Fruit fly (Drosophila melanogaster) whole organism, embryonic: ENCODE results near the gene dpr18.

Experiments
- Awh ChIP-seq: fragments of 200-800 bp; sonication (Bioruptor generic); IDR thresholded peaks from 2 replicates; pipeline ENCODE4, ENCODE4 v1.3.6; 2022; ENCODE audit warnings: missing biosample characterization, missing genetic modification characterization
- Blimp-1 ChIP-seq: fragments of 200-800 bp; sonication (Bioruptor generic); optimal IDR thresholded peaks from 3 replicates; lab custom pipeline; 2018; ENCODE audit warnings: missing biosample characterization, missing genetic modification characterization, mild to moderate bottlenecking, moderate library complexity, missing genetic modification reagents
- BtbVII ChIP-seq: fragments of 200-800 bp; sonication (Bioruptor generic); optimal IDR thresholded peaks from 3 replicates; lab custom pipeline; 2017; ENCODE audit warnings: missing biosample characterization, mild to moderate bottlenecking, missing genetic modification characterization
- CG10431 ChIP-seq: fragments of 200-800 bp; sonication (Bioruptor generic); optimal IDR thresholded peaks from 3 replicates; lab custom pipeline; 2018; ENCODE audit warnings: missing biosample characterization, mild to moderate bottlenecking, missing genetic modification characterization
- CG11093 ChIP-seq: fragments of 200-800 bp; sonication (Bioruptor generic); IDR thresholded peaks from 3 replicates; pipeline ENCODE4 v1.3.6; 2022; ENCODE audit warnings: missing biosample characterization, missing genetic modification characterization
- CG11723 ChIP-seq: fragments of 200-800 bp; sonication (Bioruptor generic); optimal IDR thresholded peaks from 2 replicates; lab custom pipeline; 2017; ENCODE audit warnings: missing biosample characterization, mild to moderate bottlenecking, missing genetic modification characterization
- CG12659 ChIP-seq: fragments of 200-800 bp; sonication (Bioruptor generic); optimal IDR thresholded peaks from 3 replicates; lab custom pipeline; 2017; ENCODE audit warnings: mild to moderate bottlenecking, missing biosample characterization, missing genetic modification reagents, missing genetic modification characterization
- CG13894 ChIP-seq: fragments of 200-800 bp; sonication (Bioruptor generic); optimal IDR thresholded peaks from 3 replicates; lab custom pipeline; 2018; ENCODE audit warnings: missing biosample characterization, mild to moderate bottlenecking, missing genetic modification characterization, moderate library complexity
- CG3281 ChIP-seq: fragments of 200-800 bp; sonication (Bioruptor generic); optimal IDR thresholded peaks from 3 replicates; lab custom pipeline; 2017; ENCODE audit warnings: missing biosample characterization, mild to moderate bottlenecking, missing genetic modification characterization
- CG34224 ChIP-seq: fragments of 200-800 bp; sonication (Bioruptor generic); IDR thresholded peaks from 3 replicates; pipeline ENCODE4 v1.3.6; 2022; ENCODE audit warnings: missing biosample characterization, missing genetic modification characterization; ENCODE audit not compliant: partially characterized antibody
- CG5953 ChIP-seq: fragments of 200-800 bp; sonication (Bioruptor generic); IDR thresholded peaks from 2 replicates; pipeline ENCODE4 v1.3.6; 2022; ENCODE audit warnings: missing biosample characterization, missing genetic modification characterization
- CG6272 ChIP-seq: fragments of 200-800 bp; sonication (Bioruptor generic); IDR thresholded peaks from 2 replicates; pipeline ENCODE4 v1.3.6; 2022; ENCODE audit warnings: missing biosample characterization, missing genetic modification characterization
- CG6813 ChIP-seq: fragments of 200-800 bp; sonication (Bioruptor generic); optimal IDR thresholded peaks from 2 replicates; lab custom pipeline; 2017; ENCODE audit warnings: missing biosample characterization, missing genetic modification characterization, mild to moderate bottlenecking, moderate library complexity, missing genetic modification reagents
- CG8478 ChIP-seq: fragments of >200 bp; optimal IDR thresholded peaks from 2 replicates; lab custom pipeline; 2018
- CG8765 ChIP-seq: fragments of 200-800 bp; sonication (Bioruptor generic); IDR thresholded peaks from 2 replicates; pipeline ENCODE4 v1.3.6; 2022; ENCODE audit warnings: missing biosample characterization, missing genetic modification characterization
- CG9817 ChIP-seq: fragments of 200-800 bp; sonication (Bioruptor generic); optimal IDR thresholded peaks from 2 replicates; lab custom pipeline; 2018; ENCODE audit warnings: missing biosample characterization, mild to moderate bottlenecking, missing genetic modification characterization, moderate library complexity
- Deaf1 ChIP-seq: fragments of 200-800 bp; optimal IDR thresholded peaks from 3 replicates; lab custom pipeline; 2019; ENCODE audit warnings: missing biosample characterization, mild to moderate bottlenecking, missing genetic modification characterization, moderate library complexity
- E2f1 ChIP-seq: fragments of 200-800 bp; sonication (Bioruptor generic); IDR thresholded peaks from 2 replicates; pipeline ENCODE4 v1.3.6; 2022; ENCODE audit warnings: missing biosample characterization, missing genetic modification characterization
- Gsc ChIP-seq: fragments of 200-800 bp; sonication (Bioruptor generic); IDR thresholded peaks from 2 replicates; pipeline ENCODE4 v1.3.6; 2022; ENCODE audit warnings: missing biosample characterization, missing genetic modification characterization
- HLH3B ChIP-seq: fragments of 200-800 bp; sonication (Bioruptor generic); IDR thresholded peaks from 2 replicates; pipeline ENCODE4 v1.3.6; 2022; ENCODE audit warnings: missing biosample characterization, missing genetic modification characterization
- HLHmδ ChIP-seq: fragments of 200-800 bp; sonication (Bioruptor generic); optimal IDR thresholded peaks from 2 replicates; lab custom pipeline; 2018; ENCODE audit warnings: missing biosample characterization, mild to moderate bottlenecking, missing genetic modification characterization, moderate library complexity
- Hmr ChIP-seq: fragments of 200-800 bp; sonication (Bioruptor generic); optimal IDR thresholded peaks from 3 replicates; lab custom pipeline; 2017; ENCODE audit warnings: mild to moderate bottlenecking, missing biosample characterization, missing genetic modification reagents, missing genetic modification characterization
- Med ChIP-seq: fragments of 200-800 bp; sonication (Bioruptor generic); peaks from one replicate; lab custom pipeline; 2016; ENCODE audit warnings: missing biosample characterization, missing genetic modification characterization, mild to moderate bottlenecking, inconsistent platforms, moderate library complexity
- Nf-YC ChIP-seq: fragments of 200-800 bp; optimal IDR thresholded peaks from 3 replicates; lab custom pipeline; 2019; ENCODE audit warnings: missing biosample characterization, mild to moderate bottlenecking, missing genetic modification characterization, moderate library complexity
- Scr ChIP-seq: fragments of 200-800 bp; sonication (Bioruptor generic); IDR thresholded peaks from 2 replicates; pipeline ENCODE4 v1.3.6; 2022; ENCODE audit warnings: missing biosample characterization, missing genetic modification characterization; ENCODE audit not compliant: partially characterized antibody
- Sin3A ChIP-seq: fragments of >200 bp; optimal IDR thresholded peaks from 2 replicates; lab custom pipeline; 2018
- Sox100B ChIP-seq: fragments of 200-800 bp; sonication (Bioruptor generic); optimal IDR thresholded peaks from 3 replicates; lab custom pipeline; 2018; ENCODE audit warnings: missing biosample characterization, mild to moderate bottlenecking, missing genetic modification characterization
- Trl ChIP-seq, 3 experiments: fragments of >200 bp in 2 of 3; fragments of 200-800 bp in 1 of 3; sonication (Bioruptor generic) in 1 of 3; optimal IDR thresholded peaks; 2 replicates in 1 of 3; 3 replicates in 2 of 3; lab custom pipeline; 2016 to 2017; ENCODE audit warnings: missing biosample characterization in 1 of 3, missing genetic modification characterization in 1 of 3
- Xbp1 ChIP-seq: fragments of 200-800 bp; sonication (Bioruptor generic); optimal IDR thresholded peaks from 3 replicates; lab custom pipeline; 2016; ENCODE audit warnings: missing biosample characterization, mild to moderate bottlenecking, missing genetic modification characterization
- abd-A ChIP-seq: fragments of 200-800 bp; sonication (Bioruptor generic); optimal IDR thresholded peaks from 3 replicates; lab custom pipeline; 2019; ENCODE audit warnings: missing biosample characterization, mild to moderate bottlenecking, missing genetic modification characterization, moderate library complexity
- bowl ChIP-seq: fragments of 200-800 bp; sonication (Bioruptor generic); IDR thresholded peaks from 2 replicates; pipeline ENCODE4 v1.3.6; 2022; ENCODE audit warnings: missing biosample characterization, missing genetic modification characterization
- cg ChIP-seq: fragments of 200-800 bp; sonication (Bioruptor generic); optimal IDR thresholded peaks from 3 replicates; lab custom pipeline; 2019; ENCODE audit warnings: missing biosample characterization, mild to moderate bottlenecking, missing genetic modification characterization, moderate library complexity
- chinmo ChIP-seq: fragments of 200-800 bp; sonication (Bioruptor generic); IDR thresholded peaks from 4 replicates; pipeline ENCODE4 v1.3.6; 2022; ENCODE audit warnings: missing biosample characterization, missing genetic modification characterization; ENCODE audit not compliant: partially characterized antibody
- ci ChIP-seq: fragments of 200-800 bp; sonication (Bioruptor generic); IDR thresholded peaks from 3 replicates; pipeline ENCODE4 v1.3.6; 2022; ENCODE audit warnings: missing biosample characterization, missing genetic modification characterization
- danr ChIP-seq: fragments of 200-800 bp; sonication (Bioruptor generic); IDR thresholded peaks from 2 replicates; pipeline ENCODE4 v1.3.6; 2022; ENCODE audit warnings: missing biosample characterization, missing genetic modification characterization
- dm ChIP-seq: fragments of 200-800 bp; sonication (Bioruptor generic); optimal IDR thresholded peaks from 3 replicates; lab custom pipeline; 2016; ENCODE audit warnings: missing biosample characterization, missing genetic modification characterization
- dpn ChIP-seq, 2 experiments: fragments of 200-800 bp; sonication (Bioruptor generic); optimal IDR thresholded peaks; 3 replicates each; lab custom pipeline; 2016; ENCODE audit warnings: missing biosample characterization in 2 of 2, missing genetic modification characterization in 2 of 2
- grau ChIP-seq: fragments of 200-800 bp; optimal IDR thresholded peaks from 3 replicates; lab custom pipeline; 2019; ENCODE audit warnings: missing biosample characterization, mild to moderate bottlenecking, missing genetic modification characterization, moderate library complexity
- kay ChIP-seq: fragments of 200-800 bp; sonication (Bioruptor generic); optimal IDR thresholded peaks from 2 replicates; lab custom pipeline; 2016; ENCODE audit warnings: missing biosample characterization, missing genetic modification characterization
- kni ChIP-seq: fragments of 200-800 bp; sonication (Bioruptor generic); optimal IDR thresholded peaks from 3 replicates; lab custom pipeline; 2017; ENCODE audit warnings: mild to moderate bottlenecking, missing biosample characterization, missing genetic modification reagents, missing genetic modification characterization
- onecut ChIP-seq: fragments of 200-800 bp; sonication (Bioruptor generic); IDR thresholded peaks from 2 replicates; pipeline ENCODE4 v1.3.6; 2022; ENCODE audit warnings: missing biosample characterization, missing genetic modification characterization
- ranshi ChIP-seq: fragments of 200-800 bp; sonication (Bioruptor generic); IDR thresholded peaks from 2 replicates; pipeline ENCODE4 v1.3.6; 2022; ENCODE audit warnings: missing biosample characterization, missing genetic modification characterization
- sqz ChIP-seq: fragments of 200-800 bp; sonication (Bioruptor generic); optimal IDR thresholded peaks from 3 replicates; lab custom pipeline; 2018; ENCODE audit warnings: missing biosample characterization, mild to moderate bottlenecking, missing genetic modification characterization
- tgo ChIP-seq: fragments of 200-800 bp; sonication (Bioruptor generic); IDR thresholded peaks from 3 replicates; pipeline ENCODE4 v1.3.6; 2022; ENCODE audit warnings: missing biosample characterization, missing genetic modification characterization
- trh ChIP-seq: fragments of 200-800 bp; sonication (Bioruptor generic); optimal IDR thresholded peaks from 2 replicates; lab custom pipeline; 2016; ENCODE audit warnings: missing biosample characterization, missing genetic modification characterization
- ttk ChIP-seq: fragments of 200-800 bp; sonication (Bioruptor generic); IDR thresholded peaks from 2 replicates; pipeline ENCODE4 v2.1.2; 2022; ENCODE audit warnings: missing biosample characterization, missing genetic modification characterization
- tx ChIP-seq: fragments of 200-800 bp; sonication (Bioruptor generic); optimal IDR thresholded peaks from 2 replicates; lab custom pipeline; 2016; ENCODE audit warnings: missing biosample characterization, missing genetic modification characterization
- vvl ChIP-seq: fragments of 200-800 bp; sonication (Bioruptor generic); IDR thresholded peaks from 2 replicates; pipeline ENCODE4 v1.3.6; 2022; ENCODE audit warnings: missing biosample characterization, missing genetic modification characterization
- yki ChIP-seq: fragments of >200 bp; optimal IDR thresholded peaks from 3 replicates; lab custom pipeline; 2018

Gene dpr18

dm6 chrX:16085865-16086592, 22.5 kb downstream of the dpr18 start (continued):
- TF ChIP-seq Gsc (GFP tag; lab: Robert Waterston, UW) (no peak), CG34224 (GFP tag; lab: Robert Waterston, UW) (no peak), kay (GFP tag; lab: Kevin White, UChicago) (no peak), cg (GFP tag; lab: Kevin White, UChicago) (no peak), CG6813 (GFP tag; lab: Kevin White, UChicago) (no peak), tgo (GFP tag; lab: Robert Waterston, UW) (no peak), Sox100B (peak; percentile 23), Scr (GFP tag; lab: Robert Waterston, UW) (no peak), HLH3B (GFP tag; lab: Robert Waterston, UW) (peak; percentile 38; the same call in 1 of the 2 replicates), tx (GFP tag; lab: Kevin White, UChicago) (no peak), ranshi (GFP tag; lab: Robert Waterston, UW) (no peak), danr (GFP tag; lab: Robert Waterston, UW) (no peak), dm (GFP tag; lab: Kevin White, UChicago) (no peak), CG5953 (GFP tag; lab: Robert Waterston, UW) (no peak), CG9817 (tag; lab: Kevin White, UChicago) (no peak), Sin3A (lab: Kevin White, UChicago) (no peak), CG11723 (no peak), CG11093 (GFP tag; lab: Robert Waterston, UW) (no peak)
- TF ChIP-seq, all 482 proteins: peak for 74

dm6 chrX:16087496-16087895, 24.0 kb downstream of the dpr18 start:
- TF ChIP-seq cg (GFP tag; lab: Kevin White, UChicago) (peak; percentile 75), Trl (optimal IDR thresholded peaks at IDR 0.05; lab: Kevin White, UChicago) (peak; percentile 65 to 75), Trl (GFP tag; optimal IDR thresholded peaks at IDR 0.05; lab: Kevin White, UChicago) (no peak), CG10431 (no peak), onecut (GFP tag; lab: Robert Waterston, UW) (peak; percentile 95), abd-A (peak; percentile 21), yki (lab: Kevin White, UChicago) (peak; percentile 13), Blimp-1 (GFP tag; lab: Kevin White, UChicago) (peak; percentile 49), ttk (GFP tag; lab: Robert Waterston, UW) (no peak), ci (GFP tag; lab: Robert Waterston, UW) (0 out of 3 replicates have a peak, but pooled peaks have one; percentile 32), CG8478 (no peak), kni (peak; percentile 2), Deaf1 (tag; lab: Kevin White, UChicago) (peak; percentile 56), chinmo (GFP tag; lab: Robert Waterston, UW) (0 out of 4 replicates have a peak, but pooled peaks have one; percentile 53)

dm6 chrX:16088279-16088678, 24.7 kb downstream of the dpr18 start:
- TF ChIP-seq BtbVII (GFP tag; lab: Kevin White, UChicago) (peak; percentile 13), Nf-YC (tag; lab: Kevin White, UChicago) (no peak), CG13894 (tag; lab: Kevin White, UChicago) (no peak), trh (no peak), dpn (GFP tag; optimal IDR thresholded peaks at IDR 0.05; lab: Kevin White, UChicago) (peak in 1 of 2 experiments; percentile 3), grau (tag; lab: Kevin White, UChicago) (peak; percentile 3), CG8765 (GFP tag; lab: Robert Waterston, UW) (no peak), CG3281 (peak; percentile 13), Awh (GFP tag; lab: Robert Waterston, UW) (no peak), Med (GFP tag; lab: Kevin White, UChicago) (peak; percentile 61), bowl (no peak), HLHmδ (GFP tag; lab: Kevin White, UChicago) (no peak), CG6272 (GFP tag; lab: Robert Waterston, UW) (no peak), CG12659 (GFP tag; lab: Kevin White, UChicago) (peak; percentile 5), Hmr (GFP tag; lab: Kevin White, UChicago) (peak; percentile 13), Xbp1 (GFP tag; lab: Kevin White, UChicago) (no peak), sqz (GFP tag; lab: Kevin White, UChicago) (no peak), vvl (GFP tag; lab: Robert Waterston, UW) (no peak), E2f1 (no peak)
